Fruit fly (Drosophila melanogaster) whole organism, embryonic: ENCODE results near the gene Pis.

Source experiments
- B-H2 ChIP-seq: fragments of 200-800 bp; sonication (Bioruptor generic); optimal IDR thresholded peaks from 2 replicates; lab custom pipeline; 2018; ENCODE audit warnings: missing biosample characterization, mild to moderate bottlenecking, missing genetic modification characterization
- BtbVII ChIP-seq: fragments of 200-800 bp; sonication (Bioruptor generic); optimal IDR thresholded peaks from 3 replicates; lab custom pipeline; 2017; ENCODE audit warnings: missing biosample characterization, mild to moderate bottlenecking, missing genetic modification characterization
- CG10267 ChIP-seq: fragments of 200-800 bp; sonication (Bioruptor generic); optimal IDR thresholded peaks from 2 replicates; lab custom pipeline; 2018; ENCODE audit warnings: missing biosample characterization, mild to moderate bottlenecking, missing genetic modification characterization, moderate library complexity
- CG10565 ChIP-seq: fragments of 200-800 bp; sonication (Bioruptor generic); optimal IDR thresholded peaks from 3 replicates; lab custom pipeline; 2016; ENCODE audit warnings: missing biosample characterization, mild to moderate bottlenecking, missing genetic modification characterization
- CG12219 ChIP-seq: fragments of 200-800 bp; sonication (Bioruptor generic); optimal IDR thresholded peaks from 3 replicates; lab custom pipeline; 2018; ENCODE audit warnings: missing biosample characterization, mild to moderate bottlenecking, missing genetic modification characterization
- CG1233 ChIP-seq: fragments of 200-800 bp; sonication (Bioruptor generic); optimal IDR thresholded peaks from 4 replicates; lab custom pipeline; 2018; ENCODE audit warnings: missing biosample characterization, mild to moderate bottlenecking, missing genetic modification characterization
- CG15269 ChIP-seq: fragments of 200-800 bp; sonication (Bioruptor generic); optimal IDR thresholded peaks from 2 replicates; lab custom pipeline; 2018; ENCODE audit warnings: missing biosample characterization, mild to moderate bottlenecking, missing genetic modification characterization, moderate library complexity
- CG15601 ChIP-seq: fragments of 200-800 bp; sonication (Bioruptor generic); optimal IDR thresholded peaks from 3 replicates; lab custom pipeline; 2019; ENCODE audit warnings: missing biosample characterization, mild to moderate bottlenecking, missing genetic modification characterization, moderate library complexity
- CG17361 ChIP-seq: fragments of 200-800 bp; sonication (Bioruptor generic); IDR thresholded peaks from 3 replicates; pipeline ENCODE4 v1.3.6; 2022; ENCODE audit warnings: missing biosample characterization, missing genetic modification characterization
- CG17912 ChIP-seq: fragments of 200-800 bp; sonication (Bioruptor generic); optimal IDR thresholded peaks from 2 replicates; lab custom pipeline; 2018; ENCODE audit warnings: missing biosample characterization, mild to moderate bottlenecking, missing genetic modification characterization
- CG18619 ChIP-seq: fragments of 200-800 bp; sonication (Bioruptor generic); optimal IDR thresholded peaks from 3 replicates; lab custom pipeline; 2017; ENCODE audit warnings: missing biosample characterization, mild to moderate bottlenecking, missing genetic modification characterization
- CG2116 ChIP-seq: fragments of 200-800 bp; sonication (Bioruptor generic); optimal IDR thresholded peaks from 3 replicates; lab custom pipeline; 2018; ENCODE audit warnings: missing biosample characterization, mild to moderate bottlenecking, missing genetic modification characterization
- CG32772 ChIP-seq: fragments of 200-800 bp; sonication (Bioruptor generic); IDR thresholded peaks from 2 replicates; pipeline ENCODE4 v1.3.6; 2022; ENCODE audit warnings: missing biosample characterization, missing genetic modification characterization
- CG34376 ChIP-seq: fragments of 200-800 bp; sonication (Bioruptor generic); optimal IDR thresholded peaks from 2 replicates; lab custom pipeline; 2018; ENCODE audit warnings: missing biosample characterization, mild to moderate bottlenecking, missing genetic modification characterization
- CG34422 ChIP-seq: fragments of 200-800 bp; sonication (Bioruptor generic); IDR thresholded peaks from 3 replicates; pipeline ENCODE4 v1.3.6; 2022; ENCODE audit warnings: missing biosample characterization, missing genetic modification characterization
- CG5953 ChIP-seq: fragments of 200-800 bp; sonication (Bioruptor generic); IDR thresholded peaks from 2 replicates; pipeline ENCODE4 v1.3.6; 2022; ENCODE audit warnings: missing biosample characterization, missing genetic modification characterization
- CG8089 ChIP-seq: fragments of 200-800 bp; sonication (Bioruptor generic); optimal IDR thresholded peaks from 3 replicates; lab custom pipeline; 2016; ENCODE audit warnings: missing biosample characterization, missing genetic modification characterization
- CG8281 ChIP-seq: fragments of 200-800 bp; sonication (Bioruptor generic); optimal IDR thresholded peaks from 2 replicates; lab custom pipeline; 2018; ENCODE audit warnings: missing biosample characterization, mild to moderate bottlenecking, missing genetic modification characterization, moderate library complexity
- CHES-1-like ChIP-seq: fragments of 200-800 bp; sonication (Bioruptor generic); optimal IDR thresholded peaks from 2 replicates; lab custom pipeline; 2016; ENCODE audit warnings: missing biosample characterization, missing genetic modification characterization
- Dad ChIP-seq: fragments of 200-800 bp; sonication (Bioruptor generic); optimal IDR thresholded peaks from 3 replicates; lab custom pipeline; 2016; ENCODE audit warnings: missing biosample characterization, missing genetic modification characterization
- Dip3 ChIP-seq: fragments of 200-800 bp; sonication (Bioruptor generic); optimal IDR thresholded peaks from 3 replicates; lab custom pipeline; 2016; ENCODE audit warnings: missing biosample characterization, missing genetic modification characterization
- Dll ChIP-seq: fragments of 200-800 bp; sonication (Bioruptor generic); IDR thresholded peaks from 4 replicates; pipeline ENCODE4 v1.3.6; 2022; ENCODE audit warnings: missing biosample characterization, missing genetic modification characterization; ENCODE audit not compliant: partially characterized antibody
- Dp ChIP-seq: fragments of 200-800 bp; sonication (Bioruptor generic); optimal IDR thresholded peaks from 2 replicates; lab custom pipeline; 2018; ENCODE audit warnings: missing biosample characterization, mild to moderate bottlenecking, missing genetic modification characterization, moderate library complexity
- E2f1 ChIP-seq: fragments of 200-800 bp; sonication (Bioruptor generic); IDR thresholded peaks from 2 replicates; pipeline ENCODE4 v1.3.6; 2022; ENCODE audit warnings: missing biosample characterization, missing genetic modification characterization
- HLH3B ChIP-seq: fragments of 200-800 bp; sonication (Bioruptor generic); IDR thresholded peaks from 2 replicates; pipeline ENCODE4 v1.3.6; 2022; ENCODE audit warnings: missing biosample characterization, missing genetic modification characterization
- Lim3 ChIP-seq: fragments of 200-800 bp; sonication (Bioruptor generic); IDR thresholded peaks from 2 replicates; pipeline ENCODE4 v1.3.6; 2022; ENCODE audit warnings: missing biosample characterization, missing genetic modification characterization
- Max ChIP-seq: fragments of 200-800 bp; sonication (Bioruptor generic); optimal IDR thresholded peaks from 2 replicates; lab custom pipeline; 2016; ENCODE audit warnings: missing biosample characterization, mild to moderate bottlenecking, missing genetic modification characterization
- Pdp1 ChIP-seq, 2 experiments: fragments of 200-800 bp; sonication (Bioruptor generic); optimal IDR thresholded peaks; 3 replicates each; lab custom pipeline; 2016; ENCODE audit warnings: missing biosample characterization in 2 of 2, missing genetic modification characterization in 2 of 2, mild to moderate bottlenecking in 1 of 2, moderate library complexity in 1 of 2
- Spps ChIP-seq: fragments of 200-800 bp; sonication (Bioruptor generic); optimal IDR thresholded peaks from 2 replicates; lab custom pipeline; 2018; ENCODE audit warnings: missing biosample characterization, mild to moderate bottlenecking, missing genetic modification characterization
- Sry-δ ChIP-seq: fragments of 200-800 bp; sonication (Bioruptor generic); optimal IDR thresholded peaks from 2 replicates; lab custom pipeline; 2016; ENCODE audit warnings: missing biosample characterization, missing genetic modification characterization
- TFAM ChIP-seq: fragments of 200-800 bp; sonication (Bioruptor generic); optimal IDR thresholded peaks from 2 replicates; lab custom pipeline; 2017; ENCODE audit warnings: missing biosample characterization, missing genetic modification characterization, inconsistent platforms
- Trl ChIP-seq, 3 experiments: fragments of >200 bp in 2 of 3; fragments of 200-800 bp in 1 of 3; sonication (Bioruptor generic) in 1 of 3; optimal IDR thresholded peaks; 2 replicates in 1 of 3; 3 replicates in 2 of 3; lab custom pipeline; 2016 to 2017; ENCODE audit warnings: missing biosample characterization in 1 of 3, missing genetic modification characterization in 1 of 3
- YL-1 ChIP-seq: fragments of 200-800 bp; sonication (Bioruptor generic); optimal IDR thresholded peaks from 3 replicates; lab custom pipeline; 2017; ENCODE audit warnings: missing biosample characterization, mild to moderate bottlenecking, missing genetic modification characterization
- ab ChIP-seq: fragments of 200-800 bp; sonication (Bioruptor generic); optimal IDR thresholded peaks from 2 replicates; lab custom pipeline; 2016; ENCODE audit warnings: missing biosample characterization, missing genetic modification characterization
- caup ChIP-seq: fragments of 200-800 bp; sonication (Bioruptor generic); optimal IDR thresholded peaks from 3 replicates; lab custom pipeline; 2017; ENCODE audit warnings: missing biosample characterization, mild to moderate bottlenecking, missing genetic modification characterization, moderate library complexity; ENCODE audit not compliant: severe bottlenecking
- dimm ChIP-seq: fragments of 200-800 bp; sonication (Bioruptor generic); IDR thresholded peaks from 2 replicates; pipeline ENCODE4 v1.3.6; 2022; ENCODE audit warnings: missing biosample characterization, missing genetic modification characterization
- eve ChIP-seq, 2 experiments: fragments of >200 bp; optimal IDR thresholded peaks; 2 replicates each; lab custom pipeline; 2017; ENCODE audit warnings: missing biosample characterization in 2 of 2, missing genetic modification characterization in 2 of 2
- hbn ChIP-seq: fragments of 200-800 bp; sonication (Bioruptor generic); IDR thresholded peaks from 2 replicates; pipeline ENCODE4 v1.3.6; 2022; ENCODE audit warnings: missing biosample characterization, missing genetic modification characterization; ENCODE audit not compliant: partially characterized antibody
- her ChIP-seq: fragments of 200-800 bp; sonication (Bioruptor generic); optimal IDR thresholded peaks from 2 replicates; lab custom pipeline; 2016; ENCODE audit warnings: missing biosample characterization, missing genetic modification characterization
- ind ChIP-seq: fragments of 200-800 bp; sonication (Bioruptor generic); optimal IDR thresholded peaks from 3 replicates; lab custom pipeline; 2016; ENCODE audit warnings: missing biosample characterization, missing genetic modification characterization
- lilli ChIP-seq: fragments of 200-800 bp; sonication (Bioruptor generic); optimal IDR thresholded peaks from 3 replicates; lab custom pipeline; 2016; ENCODE audit warnings: missing biosample characterization, missing genetic modification characterization
- lmd ChIP-seq: fragments of 200-800 bp; sonication (Bioruptor generic); IDR thresholded peaks from 2 replicates; pipeline ENCODE4 v1.3.6; 2022; ENCODE audit warnings: missing biosample characterization, missing genetic modification characterization
- mld ChIP-seq: fragments of 200-800 bp; sonication (Bioruptor generic); IDR thresholded peaks from 3 replicates; pipeline ENCODE4 v1.3.6; 2022; ENCODE audit warnings: missing biosample characterization, missing genetic modification characterization; ENCODE audit not compliant: partially characterized antibody
- nmo ChIP-seq: fragments of 200-800 bp; sonication (Bioruptor generic); optimal IDR thresholded peaks from 2 replicates; lab custom pipeline; 2018; ENCODE audit warnings: missing biosample characterization, mild to moderate bottlenecking, missing genetic modification characterization, moderate library complexity
- onecut ChIP-seq: fragments of 200-800 bp; sonication (Bioruptor generic); IDR thresholded peaks from 2 replicates; pipeline ENCODE4 v1.3.6; 2022; ENCODE audit warnings: missing biosample characterization, missing genetic modification characterization
- sd ChIP-seq: fragments of 200-800 bp; sonication (Bioruptor generic); optimal IDR thresholded peaks from 3 replicates; lab custom pipeline; 2018; ENCODE audit warnings: missing biosample characterization, mild to moderate bottlenecking, missing genetic modification characterization, moderate library complexity
- slbo ChIP-seq: fragments of 200-800 bp; sonication (Bioruptor generic); IDR thresholded peaks from 2 replicates; pipeline ENCODE4 v1.3.6; 2022; ENCODE audit warnings: missing biosample characterization, missing genetic modification characterization
- tio ChIP-seq: fragments of 200-800 bp; sonication (Bioruptor generic); optimal IDR thresholded peaks from 2 replicates; lab custom pipeline; 2017; ENCODE audit warnings: missing biosample characterization, missing genetic modification characterization, inconsistent platforms
- wek ChIP-seq: fragments of 200-800 bp; sonication (Bioruptor generic); optimal IDR thresholded peaks from 3 replicates; lab custom pipeline; 2018; ENCODE audit warnings: missing biosample characterization, mild to moderate bottlenecking, missing genetic modification characterization, moderate library complexity

Gene Pis

dm6 chrX:15738890-15739550, 35.5 kb upstream of the Pis start, which contains the start of the genes CG11679 and CG8206 (continued):
- TF ChIP-seq mld (GFP tag; lab: Robert Waterston, UW) (no peak), Sry-δ (GFP tag; lab: Kevin White, UChicago) (peak; percentile 75), CG1233 (no peak), nmo (GFP tag; lab: Kevin White, UChicago) (peak; percentile 58), lilli (GFP tag; lab: Kevin White, UChicago) (peak; percentile 60), Dp (GFP tag; lab: Kevin White, UChicago) (peak; percentile 13), CG17361 (GFP tag; lab: Robert Waterston, UW) (peak; percentile 49; the same call in 2 of the 3 replicates), Dip3 (GFP tag; lab: Kevin White, UChicago) (peak; percentile 38), onecut (GFP tag; lab: Robert Waterston, UW) (no peak), CG12219 (no peak), caup (no peak), CG32772 (GFP tag; lab: Robert Waterston, UW) (0 out of 2 replicates have a peak, but pooled peaks have one; percentile 30), wek (GFP tag; lab: Kevin White, UChicago) (no peak), slbo (GFP tag; lab: Robert Waterston, UW) (no peak), tio (no peak), CG8089 (no peak), CG10565 (GFP tag; lab: Kevin White, UChicago) (no peak), CG18619 (peak; percentile 9), CG10267 (peak; percentile 22), CG34376 (GFP tag; lab: Kevin White, UChicago) (peak; percentile 40), Lim3 (GFP tag; lab: Robert Waterston, UW) (no peak), eve (GFP tag; optimal IDR thresholded peaks at IDR 0.05; lab: Kevin White, UChicago) (no peak), Spps (tag; lab: Kevin White, UChicago) (no peak), ind (GFP tag; lab: Kevin White, UChicago) (peak; percentile 30), sd (no peak), CG17912 (peak; percentile 9), CG5953 (no peak), Trl (optimal IDR thresholded peaks at IDR 0.05; lab: Kevin White, UChicago) (no peak), Trl (GFP tag; optimal IDR thresholded peaks at IDR 0.05; lab: Kevin White, UChicago) (peak; percentile 23), Dad (GFP tag; lab: Kevin White, UChicago) (peak; percentile 27), CHES-1-like (GFP tag; lab: Kevin White, UChicago) (peak; percentile 54), hbn (GFP tag; lab: Robert Waterston, UW) (no peak), CG8281 (tag; lab: Kevin White, UChicago) (no peak), CG2116 (GFP tag; lab: Kevin White, UChicago) (peak; percentile 82), BtbVII (GFP tag; lab: Kevin White, UChicago) (no peak), lmd (GFP tag; lab: Robert Waterston, UW) (peak; percentile 33; the same call in 1 of the 2 replicates), CG34422 (peak; percentile 55; the same call in 1 of the 3 replicates), HLH3B (GFP tag; lab: Robert Waterston, UW) (0 out of 2 replicates have a peak, but pooled peaks have one; percentile 10), B-H2 (GFP tag; lab: Kevin White, UChicago) (peak; percentile 1), CG15601 (tag; lab: Kevin White, UChicago) (no peak), Max (peak; percentile 24), ab (no peak), CG15269 (tag; lab: Kevin White, UChicago) (peak; percentile 32), TFAM (GFP tag; lab: Kevin White, UChicago) (no peak), dimm (GFP tag; lab: Robert Waterston, UW) (no peak), E2f1 (GFP tag; lab: Robert Waterston, UW) (no peak), YL-1 (peak; percentile 42), Pdp1 (GFP tag; optimal IDR thresholded peaks at IDR 0.05; lab: Kevin White, UChicago) (peak; percentile 38 to 62), her (GFP tag; lab: Kevin White, UChicago) (peak; percentile 14), Dll (GFP tag; lab: Robert Waterston, UW) (peak; percentile 66)
